Worm (Caenorhabditis elegans): ENCODE measurements around the gene manf-1.
"Not testable (repeated sequence)": the region's sequence is repeated elsewhere in the genome, so short reads cannot be mapped to it uniquely, and the experiment has no call there.

The manf-1 gene

ce11 chrIV:2916043-2916442 is 12.2 kb downstream of the manf-1 start:
- no peak for TF ChIP-seq lin-39 (tag; optimal IDR thresholded peaks at IDR 0.05)
- TF ChIP-seq lin-38 (GFP tag; IDR thresholded peaks at IDR 0.05): peak; percentile 59

DNA sequence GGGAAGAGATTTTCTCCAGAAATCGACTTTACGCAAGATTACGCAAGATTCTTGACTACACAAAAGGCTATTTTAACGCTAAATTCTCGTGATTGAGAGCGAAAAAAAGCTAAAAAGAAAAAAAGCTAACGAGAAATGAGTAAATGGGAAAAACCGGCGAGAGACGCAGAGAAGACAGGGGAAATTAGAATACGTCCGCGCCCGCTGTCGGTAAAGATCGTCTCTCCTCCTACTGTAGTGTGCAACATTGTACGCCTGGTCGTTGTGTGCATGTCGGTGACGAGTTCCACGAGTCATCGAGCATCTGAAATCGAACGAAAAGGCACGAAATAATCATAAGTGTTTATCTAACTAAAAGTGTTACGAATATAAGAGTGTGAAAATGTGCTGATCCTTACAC is 13.7 kb downstream of the manf-1 start:
- peak; percentile 18; the same call in 1 of the 2 replicates for TF ChIP-seq Y48G9A.11 (GFP tag; IDR thresholded peaks at IDR 0.05)
- TF ChIP-seq ceh-20 (GFP tag; IDR thresholded peaks at IDR 0.05): no peak
- 0 out of 2 replicates have a peak, but pooled peaks have one; percentile 16 for TF ChIP-seq mdt-29 (GFP tag; IDR thresholded peaks at IDR 0.05)
- TF ChIP-seq lin-38 (GFP tag; IDR thresholded peaks at IDR 0.05): peak; percentile 57

- TF ChIP-seq lin-38 (GFP tag; IDR thresholded peaks at IDR 0.05) (peak; percentile 92), dpl-1 (GFP tag; optimal IDR thresholded peaks at IDR 0.05) (peak; percentile 5), hmg-1.1 (GFP tag; IDR thresholded peaks at IDR 0.05) (0 out of 2 replicates have a peak, but pooled peaks have one; percentile 20)
Measured at ce11 chrIV:2901973-2902372, 26.2 kb downstream of the manf-1 start.

DNA sequence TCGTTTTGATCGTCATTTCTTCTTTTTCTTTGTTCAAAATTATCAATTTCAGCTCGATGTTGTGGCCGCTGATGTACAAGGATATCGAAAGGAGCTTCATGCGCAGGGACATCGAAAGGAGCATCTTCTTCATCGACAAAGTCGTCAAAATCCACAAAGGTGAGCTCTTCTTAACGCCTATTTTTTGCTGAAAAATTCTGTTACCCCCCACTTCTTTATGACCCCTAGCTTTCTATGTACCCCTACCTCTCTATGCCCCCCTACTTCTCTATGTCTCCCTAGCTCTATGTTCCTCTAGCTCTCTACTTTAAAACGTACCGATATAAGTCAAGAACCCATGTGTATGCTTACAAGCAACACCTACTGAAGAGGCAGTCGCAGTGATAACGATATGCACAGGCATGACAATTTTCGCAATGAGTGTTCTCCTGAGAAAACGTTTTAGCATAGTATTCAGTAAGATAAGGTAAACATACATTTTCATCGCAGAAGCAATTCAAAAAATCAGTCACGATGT is 30.5 kb downstream of the manf-1 start, which contains the start of gene Y54G2A.36:
Gene Y54G2A.36 (plus strand): TSS at position 51 of the 517 bp plus-strand sequence.
- TF ChIP-seq lin-38 (GFP tag; IDR thresholded peaks at IDR 0.05): no peak
- no peak for TF ChIP-seq egl-27 (tag; optimal IDR thresholded peaks at IDR 0.05)
- peak; percentile 51 for TF ChIP-seq aha-1 (tag)
- TF ChIP-seq madf-5 (GFP tag; IDR thresholded peaks at IDR 0.05): 0 out of 4 replicates have a peak, but pooled peaks of 1 of the 2 experiments have one; percentile 19
- TF ChIP-seq sdz-12 (GFP tag; optimal IDR thresholded peaks at IDR 0.05): no peak
- no peak for TF ChIP-seq dmd-8 (GFP tag; IDR thresholded peaks at IDR 0.05)
- TF ChIP-seq pha-4 (GFP tag; IDR thresholded peaks at IDR 0.05): no peak
- no peak for TF ChIP-seq pha-4 (tag; optimal IDR thresholded peaks at IDR 0.05)
- TF ChIP-seq nhr-48 (tag; optimal IDR thresholded peaks at IDR 0.05): no peak

- TF ChIP-seq mes-2 (tag; optimal IDR thresholded peaks at IDR 0.05; ENCODE audit: poor library complexity, severe bottlenecking): peak; percentile 80
- TF ChIP-seq dmd-9 (GFP tag; IDR thresholded peaks at IDR 0.05): peak; percentile 90
- peak; percentile 31; the same call in 1 of the 2 replicates for TF ChIP-seq ctbp-1 (GFP tag; IDR thresholded peaks at IDR 0.05)
- TF ChIP-seq nhr-42 (GFP tag; IDR thresholded peaks at IDR 0.05): peak; percentile 80
- peak; percentile 54 for TF ChIP-seq vab-7 (GFP tag; IDR thresholded peaks at IDR 0.05)
- TF ChIP-seq rbr-2 (tag; optimal IDR thresholded peaks at IDR 0.05): peak; percentile 69
- peak; percentile 7 for TF ChIP-seq hlh-11 (tag; optimal IDR thresholded peaks at IDR 0.05)
- TF ChIP-seq lin-29 (GFP tag; IDR thresholded peaks at IDR 0.05): peak; percentile 41; the same call in 1 of the 2 replicates
- peak; percentile 45; the same call in 1 of the 2 replicates for TF ChIP-seq arid-1 (GFP tag; conservative IDR thresholded peaks at IDR 0.05)
- TF ChIP-seq php-3 (GFP tag; IDR thresholded peaks at IDR 0.05): 0 out of 2 replicates have a peak, but pooled peaks have one; percentile 6
- TF ChIP-seq Y48G9A.11 (GFP tag; IDR thresholded peaks at IDR 0.05): peak; percentile 58
- TF ChIP-seq dpl-1 (GFP tag; optimal IDR thresholded peaks at IDR 0.05): peak; percentile 30
- peak; percentile 75 for TF ChIP-seq T20F7.1 (GFP tag; optimal IDR thresholded peaks at IDR 0.05)
- TF ChIP-seq ZK337.2 (GFP tag; IDR thresholded peaks at IDR 0.05): peak; percentile 83
- peak; percentile 72 for TF ChIP-seq F37D6.2 (tag; optimal IDR thresholded peaks at IDR 0.05)
- peak; percentile 47; the same call in 1 of the 2 replicates for TF ChIP-seq D1046.2 (GFP tag; IDR thresholded peaks at IDR 0.05)
- TF ChIP-seq daf-16 (GFP tag; optimal IDR thresholded peaks at IDR 0.05); pha-4 (tag; optimal IDR thresholded peaks at IDR 0.05): not testable (repeated sequence)
- peak; percentile 26 for TF ChIP-seq daf-16 (tag; optimal IDR thresholded peaks at IDR 0.05)
- peak; percentile 93 for TF ChIP-seq lin-38 (GFP tag; IDR thresholded peaks at IDR 0.05)
- TF ChIP-seq tra-1 (GFP tag; IDR thresholded peaks at IDR 0.05): 0 out of 2 replicates have a peak, but pooled peaks have one; percentile 44
- TF ChIP-seq ceh-20 (GFP tag; IDR thresholded peaks at IDR 0.05): peak; percentile 56; the same call in 1 of the 2 replicates
- peak; percentile 79 for TF ChIP-seq T26A8.4 (GFP tag; IDR thresholded peaks at IDR 0.05)
- peak; percentile 63; the same call in 1 of the 2 replicates for TF ChIP-seq hmg-1.1 (GFP tag; IDR thresholded peaks at IDR 0.05)
- TF ChIP-seq madf-9 (GFP tag; conservative IDR thresholded peaks at IDR 0.05): peak; percentile 59; the same call in 1 of the 2 replicates
- peak; percentile 54; the same call in 1 of the 2 replicates for TF ChIP-seq pha-4 (GFP tag; IDR thresholded peaks at IDR 0.05)
- TF ChIP-seq lsy-2 (tag; optimal IDR thresholded peaks at IDR 0.05): peak in 1 of 2 experiments; percentile 77
- TF ChIP-seq dmd-6 (GFP tag; IDR thresholded peaks at IDR 0.05): peak; percentile 48
Measured at ce11 chrIV:2895986-2896660, 32.1 kb downstream of the manf-1 start.
